Worm (Caenorhabditis elegans) whole organism, mixed stage, embryonic: ENCODE data around the gene spl-1.

Experiments used
- blmp-1 ChIP-seq: fragments of 150-350 bp; optimal IDR thresholded peaks from 2 replicates; lab custom pipeline; 2014; ENCODE audit warnings: missing biosample characterization, missing genetic modification characterization
- cnd-1 ChIP-seq: fragments of 200-800 bp; sonication (Bioruptor generic); optimal IDR thresholded peaks from 2 replicates; lab custom pipeline; 2018; ENCODE audit warnings: mild to moderate bottlenecking, missing genetic modification characterization, missing compliant biosample characterization
- nhr-12 ChIP-seq: fragments of 150-350 bp; optimal IDR thresholded peaks from 2 replicates; lab custom pipeline; 2014; ENCODE audit warnings: missing biosample characterization, missing genetic modification characterization
- nhr-76 ChIP-seq: sonication (generic microtip); optimal IDR thresholded peaks from 2 replicates; lab custom pipeline; 2017; ENCODE audit warnings: missing biosample characterization, missing genetic modification characterization
- pha-4 ChIP-seq: fragments of 150-350 bp; optimal IDR thresholded peaks from 2 replicates; lab custom pipeline; 2018; ENCODE audit warnings: missing biosample characterization, missing genetic modification reagents, missing genetic modification characterization
- unc-39 ChIP-seq: fragments of 150-350 bp; optimal IDR thresholded peaks from 2 replicates; lab custom pipeline; 2014; ENCODE audit warnings: missing biosample characterization, missing genetic modification characterization

DNA sequence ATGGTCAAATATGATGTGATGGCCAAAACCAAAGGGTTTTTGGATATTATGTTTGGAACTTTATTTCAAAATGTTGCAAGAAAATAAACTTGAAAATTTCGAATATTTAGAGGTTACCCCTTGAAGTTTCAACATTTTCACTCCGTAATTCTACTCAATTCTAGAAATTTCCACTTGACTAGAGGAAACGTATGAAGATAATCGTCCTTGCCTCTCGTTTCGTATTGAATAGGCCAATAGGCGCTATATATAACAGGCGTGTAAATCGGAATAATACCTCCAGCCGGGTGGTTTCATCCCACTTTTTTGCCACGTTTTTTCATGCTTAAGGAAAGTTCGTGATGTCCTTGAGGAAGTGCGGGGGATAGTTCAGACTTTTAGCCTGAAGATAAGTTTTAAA is 39.7 kb downstream of the spl-1 start:
- no peak for TF ChIP-seq blmp-1
- TF ChIP-seq cnd-1 (tag; lab: Kevin White, UChicago): no peak
- TF ChIP-seq pha-4: no peak
- no peak for TF ChIP-seq nhr-76
- TF ChIP-seq unc-39 (tag; lab: Kevin White, UChicago): no peak
- TF ChIP-seq nhr-12: no peak
